Fruit fly (Drosophila melanogaster): ENCODE measurements around the gene CG12984.

The CG12984 gene

dm6 chr3L:21009405-21010120, 18.1 kb downstream of the CG12984 start (continued):
- no peak for TF ChIP-seq D (optimal IDR thresholded peaks at IDR 0.05)
- TF ChIP-seq D (GFP tag; optimal IDR thresholded peaks at IDR 0.05) = no peak
- TF ChIP-seq lbe (GFP tag; optimal IDR thresholded peaks at IDR 0.05) = peak; percentile 71
- TF ChIP-seq peb (GFP tag; IDR thresholded peaks at IDR 0.05) = peak; percentile 26; the same call in 1 of the 2 replicates
- TF ChIP-seq pros (GFP tag; optimal IDR thresholded peaks at IDR 0.05) = peak; percentile 82
- TF ChIP-seq NFAT (GFP tag; IDR thresholded peaks at IDR 0.05) = no peak
- TF ChIP-seq CG13123 (GFP tag; optimal IDR thresholded peaks at IDR 0.05) = no peak
- no peak for TF ChIP-seq CG17912 (GFP tag; optimal IDR thresholded peaks at IDR 0.05)
- TF ChIP-seq Optix (GFP tag; IDR thresholded peaks at IDR 0.05) = peak; percentile 67; the same call in 2 of the 3 replicates
- TF ChIP-seq CG5180 (GFP tag; optimal IDR thresholded peaks at IDR 0.05) = no peak
- peak; percentile 34; the same call in 1 of the 3 replicates for TF ChIP-seq CG7357 (GFP tag; IDR thresholded peaks at IDR 0.05)
- peak; percentile 48 for TF ChIP-seq CG12391 (tag; optimal IDR thresholded peaks at IDR 0.05)
- no peak for TF ChIP-seq jigr1 (GFP tag; IDR thresholded peaks at IDR 0.05)
- TF ChIP-seq sim (GFP tag; IDR thresholded peaks at IDR 0.05) = 0 out of 2 replicates have a peak, but pooled peaks have one; percentile 53
- TF ChIP-seq CoRest (tag; optimal IDR thresholded peaks at IDR 0.05) = peak; percentile 22
- no peak for TF ChIP-seq CG15601 (tag; optimal IDR thresholded peaks at IDR 0.05)
- TF ChIP-seq cad (GFP tag; optimal IDR thresholded peaks at IDR 0.05) = no peak
- no peak for TF ChIP-seq D19B (GFP tag; optimal IDR thresholded peaks at IDR 0.05)
- TF ChIP-seq row (GFP tag; IDR thresholded peaks at IDR 0.05) = peak; percentile 82
- TF ChIP-seq Dad (GFP tag; optimal IDR thresholded peaks at IDR 0.05) = peak; percentile 4
- TF ChIP-seq Sox100B (GFP tag; optimal IDR thresholded peaks at IDR 0.05) = no peak
- no peak for TF ChIP-seq pan (optimal IDR thresholded peaks at IDR 0.05)
- TF ChIP-seq pan (GFP tag; optimal IDR thresholded peaks at IDR 0.05 in 1 of 2, IDR thresholded peaks at IDR 0.05 in 1 of 2) = peak in 1 of 2 experiments; percentile 79
- TF ChIP-seq vnd (GFP tag; IDR thresholded peaks at IDR 0.05; ENCODE audit: partially characterized antibody) = no peak
- TF ChIP-seq gsb-n (tag; optimal IDR thresholded peaks at IDR 0.05) = no peak
- TF ChIP-seq tin (GFP tag; optimal IDR thresholded peaks at IDR 0.05) = peak; percentile 22
- TF ChIP-seq CG13296 (GFP tag; optimal IDR thresholded peaks at IDR 0.05) = peak; percentile 31
- no peak for TF ChIP-seq Elba2 (GFP tag; optimal IDR thresholded peaks at IDR 0.05)
- peak; percentile 69 for TF ChIP-seq CG10366 (GFP tag; IDR thresholded peaks at IDR 0.05)
- TF ChIP-seq CG30403 (GFP tag; optimal IDR thresholded peaks at IDR 0.05) = peak; percentile 46
- no peak for TF ChIP-seq aop (GFP tag; IDR thresholded peaks at IDR 0.05)
- TF ChIP-seq Hmx (GFP tag; optimal IDR thresholded peaks at IDR 0.05) = no peak
- peak; percentile 57 for TF ChIP-seq CG15269 (tag; optimal IDR thresholded peaks at IDR 0.05)
- peak; percentile 66; the same call in 1 of the 2 replicates for TF ChIP-seq seq (GFP tag; IDR thresholded peaks at IDR 0.05)
- TF ChIP-seq CG5953 (GFP tag; IDR thresholded peaks at IDR 0.05) = no peak
- TF ChIP-seq Doc3 (GFP tag; IDR thresholded peaks at IDR 0.05; ENCODE audit: partially characterized antibody) = no peak
- TF ChIP-seq CG12219 (GFP tag; optimal IDR thresholded peaks at IDR 0.05) = no peak
- peak; percentile 46 for TF ChIP-seq CG7556 (GFP tag; optimal IDR thresholded peaks at IDR 0.05)
- peak; percentile 3 for TF ChIP-seq nmo (GFP tag; optimal IDR thresholded peaks at IDR 0.05)
- peak; percentile 67; the same call in 2 of the 3 replicates for TF ChIP-seq dysf (GFP tag; IDR thresholded peaks at IDR 0.05)
- peak; percentile 53 for TF ChIP-seq Side (GFP tag; optimal IDR thresholded peaks at IDR 0.05)
- peak; percentile 45 for TF ChIP-seq CG7786 (GFP tag; optimal IDR thresholded peaks at IDR 0.05)
- peak; percentile 75 for TF ChIP-seq CG2120 (GFP tag; optimal IDR thresholded peaks at IDR 0.05)
- no peak for TF ChIP-seq CG10431 (GFP tag; optimal IDR thresholded peaks at IDR 0.05)
- TF ChIP-seq CG6813 (GFP tag; optimal IDR thresholded peaks at IDR 0.05) = peak; percentile 35
- TF ChIP-seq salm (tag; optimal IDR thresholded peaks at IDR 0.05) = no peak
- TF ChIP-seq CG32772 (GFP tag; IDR thresholded peaks at IDR 0.05) = peak; percentile 51; the same call in 1 of the 2 replicates
- TF ChIP-seq CG17186 (GFP tag; optimal IDR thresholded peaks at IDR 0.05) = no peak
- peak; percentile 92 for TF ChIP-seq CG4282 (GFP tag; optimal IDR thresholded peaks at IDR 0.05)
- TF ChIP-seq CG8290 (GFP tag; optimal IDR thresholded peaks at IDR 0.05) = no peak
- TF ChIP-seq CG8290 (tag; optimal IDR thresholded peaks at IDR 0.05) = peak in 1 of 2 experiments; percentile 15
